Worm (Caenorhabditis elegans) whole organism, L1 larva: ENCODE data around the gene clc-8.

Experiments used
- C16A3.4 ChIP-seq: fragments of 150-350 bp; optimal IDR thresholded peaks from 2 replicates; lab custom pipeline; 2014; ENCODE audit warnings: missing biosample characterization, missing genetic modification characterization
- C34B4.2 ChIP-seq: sonication (generic microtip); optimal IDR thresholded peaks from 2 replicates; lab custom pipeline; 2017; ENCODE audit warnings: mild to moderate bottlenecking, missing genetic modification characterization, missing compliant biosample characterization
- Y116A8C.19 ChIP-seq: sonication (generic microtip); optimal IDR thresholded peaks from 2 replicates; lab custom pipeline; 2016; ENCODE audit warnings: missing compliant biosample characterization, missing genetic modification characterization, borderline replicate concordance
- alr-1 ChIP-seq: fragments of 200-800 bp; sonication (Bioruptor generic); optimal IDR thresholded peaks from 2 replicates; lab custom pipeline; 2018; ENCODE audit warnings: borderline replicate concordance, mild to moderate bottlenecking, missing genetic modification characterization, missing compliant biosample characterization
- aly-2 ChIP-seq: fragments of 150-350 bp; optimal IDR thresholded peaks from 2 replicates; lab custom pipeline; 2014; ENCODE audit warnings: missing biosample characterization, missing genetic modification characterization
- ama-1 ChIP-seq: fragments of 150-350 bp; optimal IDR thresholded peaks from 2 replicates; lab custom pipeline; 2014
- blmp-1 ChIP-seq: fragments of 150-350 bp; optimal IDR thresholded peaks from 2 replicates; lab custom pipeline; 2014; ENCODE audit warnings: missing biosample characterization, missing genetic modification characterization
- ceh-82 ChIP-seq, 3 experiments: fragments of 150-350 bp in 1 of 3; sonication (generic microtip) in 2 of 3; optimal IDR thresholded peaks; 2 replicates each; lab custom pipeline; 2014 to 2017; ENCODE audit warnings: missing biosample characterization in 3 of 3, missing genetic modification characterization in 3 of 3
- ceh-88 ChIP-seq: fragments of 200-800 bp; sonication (Bioruptor generic); IDR thresholded peaks from 2 replicates; pipeline ENCODE4 v1.3.6; 2022; ENCODE audit warnings: missing genetic modification characterization, missing compliant biosample characterization
- ceh-90 ChIP-seq: sonication (generic microtip); optimal IDR thresholded peaks from 2 replicates; lab custom pipeline; 2016; ENCODE audit warnings: missing genetic modification characterization, missing compliant biosample characterization
- ces-1 ChIP-seq: fragments of 150-350 bp; optimal IDR thresholded peaks from 2 replicates; lab custom pipeline; 2014; ENCODE audit warnings: missing biosample characterization, missing genetic modification reagents, missing genetic modification characterization
- dsc-1 ChIP-seq: sonication (generic microtip); optimal IDR thresholded peaks from 2 replicates; lab custom pipeline; 2016; ENCODE audit warnings: mild to moderate bottlenecking, missing genetic modification characterization, missing compliant biosample characterization
- efl-1 ChIP-seq, 4 experiments: fragments of 150-350 bp; optimal IDR thresholded peaks in 3 of 4; peaks in 1 of 4; 1 replicate in 1 of 4; 2 replicates in 3 of 4; lab custom pipeline; 2014; ENCODE audit warnings: missing biosample characterization in 2 of 4, missing genetic modification characterization in 2 of 4, missing genetic modification reagents in 2 of 4
- efl-3 ChIP-seq: fragments of 200-800 bp; sonication (Bioruptor generic); optimal IDR thresholded peaks from 2 replicates; lab custom pipeline; 2018; ENCODE audit warnings: mild to moderate bottlenecking, missing genetic modification characterization, missing compliant biosample characterization
- elt-3 ChIP-seq, 6 experiments: fragments of 150-350 bp in 1 of 6; sonication (generic microtip); optimal IDR thresholded peaks; 2 replicates each; lab custom pipeline; 2017 to 2018; ENCODE audit warnings: missing biosample characterization in 6 of 6, missing genetic modification characterization in 6 of 6, inconsistent platforms in 1 of 6
- fkh-10 ChIP-seq: sonication (generic microtip); optimal IDR thresholded peaks from 2 replicates; lab custom pipeline; 2017; ENCODE audit warnings: missing biosample characterization, missing genetic modification reagents, missing genetic modification characterization
- fkh-4 ChIP-seq: sonication (generic microtip); optimal IDR thresholded peaks from 2 replicates; lab custom pipeline; 2016; ENCODE audit warnings: missing compliant biosample characterization, missing genetic modification characterization, borderline replicate concordance
- fos-1 ChIP-seq: fragments of 150-350 bp; optimal IDR thresholded peaks from 2 replicates; lab custom pipeline; 2014; ENCODE audit warnings: missing biosample characterization, missing genetic modification characterization
- hlh-17 ChIP-seq: fragments of 200-800 bp; sonication (Bioruptor generic); optimal IDR thresholded peaks from 2 replicates; lab custom pipeline; 2018; ENCODE audit warnings: missing genetic modification characterization, mild to moderate bottlenecking, missing compliant biosample characterization, moderate library complexity, borderline replicate concordance
- hlh-4 ChIP-seq: sonication (generic microtip); optimal IDR thresholded peaks from 2 replicates; lab custom pipeline; 2016; ENCODE audit warnings: mild to moderate bottlenecking, missing genetic modification characterization, missing compliant biosample characterization
- hpl-2 ChIP-seq: fragments of 150-350 bp; optimal IDR thresholded peaks from 2 replicates; lab custom pipeline; 2014; ENCODE audit warnings: missing biosample characterization, missing genetic modification reagents, missing genetic modification characterization
- irx-1 ChIP-seq: sonication (generic microtip); optimal IDR thresholded peaks from 2 replicates; lab custom pipeline; 2016; ENCODE audit warnings: missing genetic modification characterization, missing compliant biosample characterization
- jun-1 ChIP-seq: fragments of 150-350 bp; optimal IDR thresholded peaks from 2 replicates; lab custom pipeline; 2014; ENCODE audit warnings: missing biosample characterization, missing genetic modification reagents, missing genetic modification characterization
- lin-14 ChIP-seq: fragments of 200-800 bp; sonication (Bioruptor generic); optimal IDR thresholded peaks from 2 replicates; lab custom pipeline; 2018; ENCODE audit warnings: mild to moderate bottlenecking, missing genetic modification characterization, moderate library complexity, missing compliant biosample characterization
- lin-15B ChIP-seq: fragments of 150-350 bp; sonication (generic microtip); optimal IDR thresholded peaks from 3 replicates; lab custom pipeline; 2014; ENCODE audit warnings: missing biosample characterization, missing genetic modification characterization
- lin-39 ChIP-seq: fragments of 150-350 bp; optimal IDR thresholded peaks from 2 replicates; lab custom pipeline; 2014; ENCODE audit warnings: missing biosample characterization, missing genetic modification reagents, missing genetic modification characterization
- lsy-2 ChIP-seq, 2 experiments: fragments of 150-350 bp; optimal IDR thresholded peaks; 2 replicates each; lab custom pipeline; 2014; ENCODE audit warnings: missing biosample characterization in 2 of 2, missing genetic modification characterization in 2 of 2
- mef-2 ChIP-seq: fragments of 150-350 bp; optimal IDR thresholded peaks from 2 replicates; lab custom pipeline; 2014; ENCODE audit warnings: missing biosample characterization, missing genetic modification characterization
- mep-1 ChIP-seq: fragments of 150-350 bp; optimal IDR thresholded peaks from 2 replicates; lab custom pipeline; 2014; ENCODE audit warnings: missing biosample characterization, missing genetic modification characterization
- nhr-237 ChIP-seq: fragments of 150-350 bp; optimal IDR thresholded peaks from 2 replicates; lab custom pipeline; 2014; ENCODE audit warnings: missing biosample characterization, missing genetic modification characterization
- nhr-28 ChIP-seq: fragments of 150-350 bp; optimal IDR thresholded peaks from 2 replicates; lab custom pipeline; 2014; ENCODE audit warnings: missing biosample characterization, missing genetic modification characterization
- nhr-76 ChIP-seq: sonication (generic microtip); optimal IDR thresholded peaks from 2 replicates; lab custom pipeline; 2017; ENCODE audit warnings: missing biosample characterization, missing genetic modification characterization
- nhr-77 ChIP-seq: fragments of 150-350 bp; optimal IDR thresholded peaks from 2 replicates; lab custom pipeline; 2014; ENCODE audit warnings: missing biosample characterization, missing genetic modification characterization
- nhr-84 ChIP-seq: sonication (generic microtip); optimal IDR thresholded peaks from 2 replicates; lab custom pipeline; 2017; ENCODE audit warnings: missing biosample characterization, missing genetic modification characterization
- pag-3 ChIP-seq: sonication (generic microtip); optimal IDR thresholded peaks from 2 replicates; lab custom pipeline; 2017; ENCODE audit warnings: missing genetic modification characterization, mild to moderate bottlenecking, missing compliant biosample characterization, antibody characterized with exemption, borderline replicate concordance; ENCODE audit not compliant: insufficient read depth
- pqm-1 ChIP-seq: sonication (generic microtip); optimal IDR thresholded peaks from 3 replicates; lab custom pipeline; 2017; ENCODE audit warnings: missing biosample characterization, missing genetic modification characterization
- snpc-4 ChIP-seq: fragments of 150-350 bp; optimal IDR thresholded peaks from 2 replicates; lab custom pipeline; 2014; ENCODE audit warnings: missing biosample characterization, missing genetic modification characterization
- sptf-1 ChIP-seq: fragments of 150-350 bp; optimal IDR thresholded peaks from 2 replicates; lab custom pipeline; 2014; ENCODE audit warnings: missing biosample characterization, missing genetic modification characterization
- sup-37 ChIP-seq: fragments of 200-800 bp; sonication (Bioruptor generic); optimal IDR thresholded peaks from 2 replicates; lab custom pipeline; 2018; ENCODE audit warnings: mild to moderate bottlenecking, missing genetic modification characterization, missing compliant biosample characterization
- swsn-7 ChIP-seq: sonication (generic microtip); optimal IDR thresholded peaks from 2 replicates; lab custom pipeline; 2016; ENCODE audit warnings: missing genetic modification characterization, missing compliant biosample characterization
- tbx-2 ChIP-seq: sonication (generic microtip); optimal IDR thresholded peaks from 2 replicates; lab custom pipeline; 2016; ENCODE audit warnings: missing genetic modification characterization, missing compliant biosample characterization
- unc-130 ChIP-seq: fragments of 150-350 bp; optimal IDR thresholded peaks from 2 replicates; lab custom pipeline; 2017; ENCODE audit warnings: missing biosample characterization, missing genetic modification characterization, inconsistent platforms
- unc-30 ChIP-seq: sonication (generic microtip); optimal IDR thresholded peaks from 2 replicates; lab custom pipeline; 2017; ENCODE audit warnings: missing biosample characterization, missing genetic modification characterization
- unc-62 ChIP-seq: fragments of 150-350 bp; optimal IDR thresholded peaks from 2 replicates; lab custom pipeline; 2014; ENCODE audit warnings: missing biosample characterization, missing genetic modification reagents, missing genetic modification characterization
- unc-86 ChIP-seq: sonication (generic microtip); optimal IDR thresholded peaks from 2 replicates; lab custom pipeline; 2016; ENCODE audit warnings: missing genetic modification characterization, missing compliant biosample characterization
- unc-98 ChIP-seq: fragments of 200-800 bp; sonication (Bioruptor generic); IDR thresholded peaks from 2 replicates; pipeline ENCODE4 v1.3.6; 2022; ENCODE audit warnings: missing genetic modification characterization, missing compliant biosample characterization
- vab-15 ChIP-seq: sonication (generic microtip); optimal IDR thresholded peaks from 2 replicates; lab custom pipeline; 2017; ENCODE audit warnings: missing genotype, mild to moderate bottlenecking, missing genetic modification characterization, missing compliant biosample characterization
- xbp-1 ChIP-seq: sonication (generic microtip); optimal IDR thresholded peaks from 2 replicates; lab custom pipeline; 2016; ENCODE audit warnings: missing genetic modification characterization, missing compliant biosample characterization
- zag-1 ChIP-seq: fragments of 150-350 bp; optimal IDR thresholded peaks from 2 replicates; lab custom pipeline; 2014; ENCODE audit warnings: missing biosample characterization, missing genetic modification characterization

Gene clc-8

DNA sequence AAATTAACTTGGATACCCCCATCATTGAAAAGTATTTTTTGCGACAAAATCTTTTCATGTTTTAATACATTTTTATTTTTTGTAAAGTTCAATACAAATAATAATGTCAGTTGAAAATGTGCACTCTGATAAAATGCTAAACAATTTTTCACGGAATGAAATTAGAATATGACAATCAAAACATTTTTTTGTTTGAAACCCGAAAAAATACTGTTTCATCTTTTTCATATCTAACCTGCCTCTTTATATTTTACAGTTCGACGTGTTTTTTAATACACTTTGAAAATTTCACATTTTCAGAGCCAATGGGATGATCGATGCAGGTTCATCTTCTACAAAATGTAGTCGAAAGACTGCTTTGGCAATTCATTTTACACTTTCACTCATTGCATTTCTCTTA is at the start of gene clc-8:
Gene clc-8, plus strand, starts transcription at position 301 of the 400 bp plus-strand sequence.
- TF ChIP-seq efl-1 (optimal IDR thresholded peaks at IDR 0.05; lab: Kevin White, UChicago) = no peak
- TF ChIP-seq efl-1 (GFP tag; optimal IDR thresholded peaks at IDR 0.05 in 1 of 2; lab: Kevin White, UChicago) = peak in 1 of 2 experiments; percentile 7
- TF ChIP-seq lin-14 (GFP tag; lab: Kevin White, UChicago) = no peak

DNA sequence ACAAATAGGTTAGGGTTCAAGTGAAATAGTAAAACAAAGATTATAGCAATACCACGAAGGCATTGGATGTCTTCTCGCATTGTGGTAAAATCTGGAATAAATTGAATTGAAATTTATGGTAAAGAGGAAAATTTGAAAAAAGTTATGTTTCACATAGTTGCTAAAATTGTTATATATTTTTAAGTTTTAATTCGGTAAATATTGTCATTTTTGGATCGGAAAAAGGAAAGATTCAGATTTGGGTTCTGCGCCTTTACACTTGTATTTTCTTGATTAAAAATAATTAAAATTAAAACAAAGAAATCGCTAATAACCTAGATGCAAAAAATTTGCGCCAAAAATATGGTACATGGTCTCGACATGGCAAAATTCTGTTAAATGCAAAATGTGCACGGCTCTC is 43.3 kb upstream of the clc-8 start, which contains the start of gene oac-56:
Gene oac-56, minus strand, starts transcription at position 101 of the 400 bp plus-strand sequence.
- TF ChIP-seq C34B4.2 (tag; lab: Kevin White, UChicago) (no peak), snpc-4 (no peak), nhr-84 (tag; lab: Kevin White, UChicago) (no peak), mep-1 (tag; lab: Kevin White, UChicago) (no peak)

DNA sequence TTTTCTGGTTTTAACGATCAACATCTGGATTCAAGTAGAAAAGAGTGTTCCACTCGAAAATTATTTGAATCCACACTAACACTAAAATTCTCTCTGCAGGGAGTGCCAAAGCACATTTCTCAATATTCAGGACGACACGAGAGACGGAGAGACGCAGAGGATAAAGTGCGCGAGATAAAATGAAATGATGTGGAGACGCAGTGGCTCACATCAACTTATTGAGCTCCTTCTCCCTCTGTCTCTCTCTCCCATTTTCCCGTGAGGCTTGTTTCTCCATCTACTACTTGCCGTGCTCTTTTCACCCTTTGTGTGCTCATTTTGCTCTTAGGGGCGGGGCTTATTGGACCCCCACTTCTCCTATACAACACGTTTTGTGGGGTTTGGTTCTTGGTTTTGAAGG is 37.8 kb upstream of the clc-8 start:
- 0 out of 2 replicates have a peak, but pooled peaks have one; percentile 33 for TF ChIP-seq unc-98 (GFP tag; lab: Robert Waterston, UW)
- peak; percentile 47 for TF ChIP-seq swsn-7 (tag; lab: Kevin White, UChicago)
- TF ChIP-seq hpl-2 (GFP tag; lab: Kevin White, UChicago) = no peak
- TF ChIP-seq elt-3 (tag; optimal IDR thresholded peaks at IDR 0.05; lab: Kevin White, UChicago) = no peak
- no peak for TF ChIP-seq nhr-77 (tag; lab: Kevin White, UChicago)
- no peak for TF ChIP-seq jun-1 (tag; lab: Kevin White, UChicago)
- TF ChIP-seq nhr-76 (tag; lab: Kevin White, UChicago) = no peak
- peak; percentile 7 for TF ChIP-seq C16A3.4 (tag; lab: Kevin White, UChicago)
- TF ChIP-seq fos-1 (tag; lab: Kevin White, UChicago) = peak; percentile 18
- no peak for TF ChIP-seq Y116A8C.19 (tag; lab: Kevin White, UChicago)
- TF ChIP-seq ceh-88 = no peak
- TF ChIP-seq aly-2 (tag; lab: Kevin White, UChicago) = no peak
- peak; percentile 11 for TF ChIP-seq irx-1 (tag; lab: Kevin White, UChicago)
- no peak for TF ChIP-seq efl-3
- TF ChIP-seq lin-39 (tag; lab: Kevin White, UChicago) = no peak
- TF ChIP-seq unc-130 (tag; lab: Kevin White, UChicago) = no peak
- peak; percentile 31 to 68 for TF ChIP-seq lsy-2 (tag; optimal IDR thresholded peaks at IDR 0.05; lab: Kevin White, UChicago)
- TF ChIP-seq nhr-28 (tag; lab: Kevin White, UChicago) = no peak
- TF ChIP-seq ama-1 (lab: Kevin White, UChicago) = no peak
- no peak for TF ChIP-seq hlh-4 (tag; lab: Kevin White, UChicago)
- TF ChIP-seq C34B4.2 (tag; lab: Kevin White, UChicago) = no peak
- no peak for TF ChIP-seq ceh-90
- no peak for TF ChIP-seq alr-1 (tag; lab: Kevin White, UChicago)
- TF ChIP-seq lin-15B = no peak
- peak in 2 of 3 experiments; percentile 24 to 66 for TF ChIP-seq ceh-82 (tag; optimal IDR thresholded peaks at IDR 0.05; lab: Kevin White, UChicago)
- TF ChIP-seq blmp-1 = no peak
- TF ChIP-seq nhr-237 (tag; lab: Kevin White, UChicago) = no peak
- peak; percentile 88 for TF ChIP-seq dsc-1 (tag; lab: Kevin White, UChicago)
- TF ChIP-seq sup-37 (GFP tag; lab: Kevin White, UChicago) = no peak
- TF ChIP-seq sptf-1 (tag; lab: Kevin White, UChicago) = no peak
- no peak for TF ChIP-seq snpc-4
- no peak for TF ChIP-seq hlh-17 (GFP tag; lab: Kevin White, UChicago)
- TF ChIP-seq zag-1 (tag; lab: Kevin White, UChicago) = no peak
- TF ChIP-seq vab-15 (tag; lab: Kevin White, UChicago) = no peak
- peak; percentile 39 for TF ChIP-seq tbx-2 (tag; lab: Kevin White, UChicago)
- peak; percentile 61 for TF ChIP-seq unc-86 (tag; lab: Kevin White, UChicago)
- no peak for TF ChIP-seq mef-2 (tag; lab: Kevin White, UChicago)
- no peak for TF ChIP-seq unc-30
- TF ChIP-seq fkh-10 = peak; percentile 34
- TF ChIP-seq ces-1 (GFP tag; lab: Kevin White, UChicago) = no peak
- peak; percentile 62 for TF ChIP-seq fkh-4 (tag; lab: Kevin White, UChicago)
- no peak for TF ChIP-seq unc-62
- no peak for TF ChIP-seq pag-3 (tag; lab: Kevin White, UChicago)
- peak; percentile 23 for TF ChIP-seq xbp-1 (tag; lab: Kevin White, UChicago)
- TF ChIP-seq pqm-1 (tag; lab: Kevin White, UChicago) = no peak
- peak; percentile 57 to 74 for TF ChIP-seq efl-1 (optimal IDR thresholded peaks at IDR 0.05; lab: Kevin White, UChicago)
- TF ChIP-seq efl-1 (GFP tag; optimal IDR thresholded peaks at IDR 0.05 in 1 of 2; lab: Kevin White, UChicago) = peak; percentile 17 to 80
- peak; percentile 6 for TF ChIP-seq mep-1 (tag; lab: Kevin White, UChicago)
